Worm (Caenorhabditis elegans): ENCODE measurements around the gene nhr-152.

DNA sequence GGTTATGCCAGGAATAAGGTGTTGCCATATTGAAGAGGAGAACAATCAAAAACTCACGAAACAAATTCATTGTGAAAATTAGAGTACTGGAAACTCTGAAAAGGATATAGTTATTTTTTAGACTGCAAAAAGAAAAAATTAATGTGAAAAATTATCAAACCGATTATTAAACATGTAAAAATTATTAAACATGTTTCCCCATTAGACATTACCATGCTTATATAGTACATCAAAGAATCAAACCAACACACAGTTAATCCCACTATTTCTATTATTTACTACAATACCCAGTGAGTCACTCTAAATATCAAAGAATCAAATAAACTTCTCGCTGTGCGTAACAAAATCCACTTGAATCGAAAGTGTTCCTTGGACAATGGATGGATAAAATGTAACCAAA is 26.9 kb downstream of the nhr-152 start, which contains the start of gene ZK105.13:
- TF ChIP-seq ceh-32 (tag; optimal IDR thresholded peaks at IDR 0.05; ENCODE audit: poor library complexity) (no peak), madf-5 (GFP tag; IDR thresholded peaks at IDR 0.05) (no peak), jun-1 (tag; optimal IDR thresholded peaks at IDR 0.05) (no peak), spr-1 (tag; optimal IDR thresholded peaks at IDR 0.05) (no peak), snpc-1.2 (GFP tag; IDR thresholded peaks at IDR 0.05) (no peak), nhr-48 (tag; optimal IDR thresholded peaks at IDR 0.05) (no peak), nhr-11 (tag; optimal IDR thresholded peaks at IDR 0.05) (no peak), ces-1 (GFP tag; optimal IDR thresholded peaks at IDR 0.05) (no peak), lim-7 (GFP tag; IDR thresholded peaks at IDR 0.05) (no peak), nhr-237 (tag; optimal IDR thresholded peaks at IDR 0.05) (no peak), zag-1 (tag; optimal IDR thresholded peaks at IDR 0.05) (no peak), ztf-11 (tag; optimal IDR thresholded peaks at IDR 0.05) (no peak)

Measured in whole organism, L4 larva.